Worm (Caenorhabditis elegans) whole organism, late embryonic: Measurements from ENCODE around the gene T05A8.2.

Source experiments
- K02D7.2 ChIP-seq: sonication (generic microtip); optimal IDR thresholded peaks from 2 replicates; lab custom pipeline; 2017; ENCODE audit warnings: mild to moderate bottlenecking, missing genetic modification characterization, missing compliant biosample characterization
- K09A11.1 ChIP-seq: sonication (generic microtip); optimal IDR thresholded peaks from 2 replicates; lab custom pipeline; 2017; ENCODE audit warnings: antibody characterized with exemption, mild to moderate bottlenecking, missing genetic modification characterization, missing compliant biosample characterization; ENCODE audit not compliant: insufficient read depth
- T23F11.4 ChIP-seq: fragments of 200-800 bp; sonication (Bioruptor generic); optimal IDR thresholded peaks from 2 replicates; lab custom pipeline; 2018; ENCODE audit warnings: mild to moderate bottlenecking, missing genetic modification characterization, missing compliant biosample characterization
- Y22D7AL.16 ChIP-seq: sonication (generic microtip); optimal IDR thresholded peaks from 2 replicates; lab custom pipeline; 2016; ENCODE audit warnings: missing genetic modification characterization, missing compliant biosample characterization
- ahr-1 ChIP-seq: sonication (generic microtip); optimal IDR thresholded peaks from 2 replicates; lab custom pipeline; 2016; ENCODE audit warnings: missing genetic modification characterization, missing compliant biosample characterization
- ama-1 ChIP-seq: fragments of 150-350 bp; optimal IDR thresholded peaks from 2 replicates; lab custom pipeline; 2014
- ceh-14 ChIP-seq: sonication (generic microtip); optimal IDR thresholded peaks from 2 replicates; lab custom pipeline; 2016; ENCODE audit warnings: missing genotype, missing genetic modification characterization, missing compliant biosample characterization
- ceh-18 ChIP-seq: sonication (generic microtip); optimal IDR thresholded peaks from 2 replicates; lab custom pipeline; 2016; ENCODE audit warnings: missing genetic modification characterization, missing compliant biosample characterization
- ceh-19 ChIP-seq: fragments of 200-800 bp; sonication (Bioruptor generic); optimal IDR thresholded peaks from 2 replicates; lab custom pipeline; 2018; ENCODE audit warnings: mild to moderate bottlenecking, missing genetic modification characterization, missing compliant biosample characterization
- ceh-2 ChIP-seq: sonication (generic microtip); optimal IDR thresholded peaks from 2 replicates; lab custom pipeline; 2016; ENCODE audit warnings: missing genotype, missing genetic modification characterization, missing compliant biosample characterization
- ceh-30 ChIP-seq: fragments of 150-350 bp; optimal IDR thresholded peaks from 2 replicates; lab custom pipeline; 2014; ENCODE audit warnings: missing biosample characterization, missing genetic modification characterization
- ceh-31 ChIP-seq: sonication (generic microtip); optimal IDR thresholded peaks from 2 replicates; lab custom pipeline; 2016; ENCODE audit warnings: missing genetic modification characterization, missing compliant biosample characterization
- ceh-45 ChIP-seq: fragments of 200-800 bp; sonication (Bioruptor generic); IDR thresholded peaks from 2 replicates; pipeline ENCODE4 v1.3.6; 2022; ENCODE audit warnings: missing genetic modification reagents, missing genetic modification characterization, missing compliant biosample characterization
- ceh-48 ChIP-seq: sonication (generic microtip); optimal IDR thresholded peaks from 2 replicates; lab custom pipeline; 2016; ENCODE audit warnings: missing genetic modification characterization, inconsistent platforms, missing compliant biosample characterization
- ceh-6 ChIP-seq: fragments of 200-800 bp; sonication (Bioruptor generic); optimal IDR thresholded peaks from 2 replicates; lab custom pipeline; 2018; ENCODE audit warnings: mild to moderate bottlenecking, missing genetic modification characterization, missing compliant biosample characterization
- che-1 ChIP-seq: sonication (generic microtip); optimal IDR thresholded peaks from 2 replicates; lab custom pipeline; 2016; ENCODE audit warnings: mild to moderate bottlenecking, missing genetic modification characterization, missing compliant biosample characterization
- dmd-4 ChIP-seq: sonication (generic microtip); optimal IDR thresholded peaks from 2 replicates; lab custom pipeline; 2016; ENCODE audit warnings: borderline replicate concordance, missing genetic modification characterization, missing compliant biosample characterization
- dve-1 ChIP-seq: sonication (generic microtip); optimal IDR thresholded peaks from 2 replicates; lab custom pipeline; 2017; ENCODE audit warnings: antibody characterized with exemption, mild to moderate bottlenecking, missing genetic modification characterization, missing compliant biosample characterization
- elt-2 ChIP-seq: sonication (generic microtip); optimal IDR thresholded peaks from 2 replicates; lab custom pipeline; 2016; ENCODE audit warnings: missing genetic modification reagents, missing genetic modification characterization, missing compliant biosample characterization
- elt-4 ChIP-seq: sonication (generic microtip); optimal IDR thresholded peaks from 2 replicates; lab custom pipeline; 2016; ENCODE audit warnings: missing genetic modification characterization, missing compliant biosample characterization
- fkh-10 ChIP-seq: fragments of 150-350 bp; optimal IDR thresholded peaks from 2 replicates; lab custom pipeline; 2014; ENCODE audit warnings: missing biosample characterization, missing genetic modification reagents, missing genetic modification characterization
- gmeb-2 ChIP-seq: sonication (generic microtip); optimal IDR thresholded peaks from 2 replicates; lab custom pipeline; 2016; ENCODE audit warnings: missing genetic modification characterization, inconsistent platforms, missing compliant biosample characterization
- hlh-13 ChIP-seq: fragments of 200-800 bp; sonication (Bioruptor generic); optimal IDR thresholded peaks from 2 replicates; lab custom pipeline; 2018; ENCODE audit warnings: mild to moderate bottlenecking, missing genetic modification characterization, missing compliant biosample characterization
- hlh-30 ChIP-seq: sonication (generic microtip); optimal IDR thresholded peaks from 2 replicates; lab custom pipeline; 2017; ENCODE audit warnings: antibody characterized with exemption, missing genetic modification characterization, missing compliant biosample characterization; ENCODE audit not compliant: insufficient read depth
- hlh-6 ChIP-seq: sonication (generic microtip); optimal IDR thresholded peaks from 2 replicates; lab custom pipeline; 2016; ENCODE audit warnings: missing genotype, missing genetic modification characterization, missing compliant biosample characterization
- hlh-8 ChIP-seq: sonication (generic microtip); optimal IDR thresholded peaks from 2 replicates; lab custom pipeline; 2016; ENCODE audit warnings: missing genotype, missing genetic modification characterization, missing compliant biosample characterization
- lim-6 ChIP-seq: sonication (generic microtip); optimal IDR thresholded peaks from 2 replicates; lab custom pipeline; 2016; ENCODE audit warnings: missing genetic modification characterization, missing compliant biosample characterization
- lin-11 ChIP-seq: fragments of 200-800 bp; sonication (Bioruptor generic); optimal IDR thresholded peaks from 2 replicates; lab custom pipeline; 2018; ENCODE audit warnings: mild to moderate bottlenecking, missing genetic modification characterization, missing compliant biosample characterization
- madf-2 ChIP-seq: sonication (generic microtip); optimal IDR thresholded peaks from 2 replicates; lab custom pipeline; 2017; ENCODE audit warnings: missing genetic modification characterization, missing compliant biosample characterization
- nfya-1 ChIP-seq: sonication (generic microtip); optimal IDR thresholded peaks from 2 replicates; lab custom pipeline; 2017; ENCODE audit warnings: missing genetic modification characterization, mild to moderate bottlenecking, missing compliant biosample characterization, antibody characterized with exemption, moderate library complexity
- npax-4 ChIP-seq: sonication (generic microtip); optimal IDR thresholded peaks from 2 replicates; lab custom pipeline; 2016; ENCODE audit warnings: missing genetic modification characterization, missing compliant biosample characterization
- odd-2 ChIP-seq: sonication (generic microtip); optimal IDR thresholded peaks from 2 replicates; lab custom pipeline; 2017; ENCODE audit warnings: antibody characterized with exemption, mild to moderate bottlenecking, missing genetic modification characterization, missing compliant biosample characterization
- pax-1 ChIP-seq: fragments of 150-350 bp; optimal IDR thresholded peaks from 2 replicates; lab custom pipeline; 2014; ENCODE audit warnings: missing biosample characterization, missing genetic modification characterization
- pha-2 ChIP-seq: sonication (generic microtip); optimal IDR thresholded peaks from 2 replicates; lab custom pipeline; 2017; ENCODE audit warnings: mild to moderate bottlenecking, missing genetic modification characterization, missing compliant biosample characterization
- pha-4 ChIP-seq: fragments of 150-350 bp; optimal IDR thresholded peaks from 2 replicates; lab custom pipeline; 2018; ENCODE audit warnings: missing biosample characterization, missing genetic modification reagents, missing genetic modification characterization
- pros-1 ChIP-seq: fragments of 150-350 bp; optimal IDR thresholded peaks from 2 replicates; lab custom pipeline; 2014; ENCODE audit warnings: missing biosample characterization, missing genetic modification reagents, missing genetic modification characterization
- ref-2 ChIP-seq: sonication (generic microtip); optimal IDR thresholded peaks from 2 replicates; lab custom pipeline; 2016; ENCODE audit warnings: missing genetic modification characterization, missing compliant biosample characterization
- rnt-1 ChIP-seq: sonication (generic microtip); optimal IDR thresholded peaks from 2 replicates; lab custom pipeline; 2016; ENCODE audit warnings: missing genetic modification characterization, missing compliant biosample characterization
- sox-4 ChIP-seq: sonication (generic microtip); optimal IDR thresholded peaks from 2 replicates; lab custom pipeline; 2017; ENCODE audit warnings: mild to moderate bottlenecking, missing genetic modification characterization, inconsistent platforms, missing compliant biosample characterization
- tbx-2 ChIP-seq: sonication (generic microtip); optimal IDR thresholded peaks from 2 replicates; lab custom pipeline; 2016; ENCODE audit warnings: missing genetic modification characterization, missing compliant biosample characterization
- tbx-7 ChIP-seq: sonication (generic microtip); optimal IDR thresholded peaks from 2 replicates; lab custom pipeline; 2016; ENCODE audit warnings: missing genotype, missing genetic modification characterization, missing compliant biosample characterization
- unc-3 ChIP-seq, 2 experiments: fragments of 200-800 bp in 1 of 2; sonication (Bioruptor generic) in 1 of 2; sonication (generic microtip) in 1 of 2; conservative IDR thresholded peaks in 1 of 2; optimal IDR thresholded peaks in 1 of 2; 2 replicates each; pipeline versions ENCODE4 v1.3.6 to Lab custom; 2016 to 2022; ENCODE audit warnings: missing compliant biosample characterization in 2 of 2, missing genetic modification characterization in 2 of 2, missing genetic modification reagents in 1 of 2
- unc-42 ChIP-seq: sonication (generic microtip); optimal IDR thresholded peaks from 2 replicates; lab custom pipeline; 2016; ENCODE audit warnings: missing genotype, missing genetic modification characterization, missing compliant biosample characterization
- unc-55 ChIP-seq: sonication (generic microtip); optimal IDR thresholded peaks from 2 replicates; lab custom pipeline; 2017; ENCODE audit warnings: missing biosample characterization, missing genetic modification reagents, missing genetic modification characterization
- zip-5 ChIP-seq: sonication (generic microtip); optimal IDR thresholded peaks from 2 replicates; lab custom pipeline; 2016; ENCODE audit warnings: missing genetic modification characterization, missing compliant biosample characterization

Gene T05A8.2

ce11 chrII:2742251-2742650 lies 31.4 kb upstream of the T05A8.2 start, which contains the start of gene T05A8.7:
TSS of gene T05A8.7 (minus strand) at chrII:2742351.
- TF ChIP-seq hlh-6 = no peak
- no peak for TF ChIP-seq pax-1 (tag; lab: Kevin White, UChicago)
- TF ChIP-seq dve-1 (tag; lab: Kevin White, UChicago) = no peak
- TF ChIP-seq ceh-30 (tag; lab: Kevin White, UChicago) = no peak
- no peak for TF ChIP-seq tbx-7 (tag; lab: Kevin White, UChicago)
- TF ChIP-seq ahr-1 = no peak

DNA sequence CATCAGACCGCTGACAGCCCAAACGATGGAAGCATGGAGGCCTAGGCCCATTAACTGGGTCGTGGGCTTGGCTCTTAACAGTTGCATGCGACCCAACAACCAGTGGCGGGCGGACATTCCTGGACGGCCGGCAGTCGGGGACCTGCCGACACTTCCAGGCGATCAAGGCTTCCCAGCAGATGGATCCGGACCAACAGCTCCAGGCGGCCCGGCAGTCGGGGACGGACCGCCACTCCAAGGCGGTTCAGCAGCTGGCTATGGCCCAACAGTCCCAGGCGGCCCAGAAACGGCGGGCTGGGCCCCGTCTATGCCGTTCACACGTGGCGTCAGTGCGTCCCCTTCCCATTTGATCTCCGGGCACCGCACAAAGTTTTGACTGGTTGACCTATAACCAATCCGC lies 30.6 kb upstream of the T05A8.2 start:
- TF ChIP-seq npax-4 (no peak), hlh-6 (no peak), madf-2 (tag; lab: Kevin White, UChicago) (no peak), K09A11.1 (tag; lab: Kevin White, UChicago) (no peak), lim-6 (tag; lab: Kevin White, UChicago) (no peak), K02D7.2 (tag; lab: Kevin White, UChicago) (no peak), elt-4 (tag; lab: Kevin White, UChicago) (no peak), ceh-14 (tag; lab: Kevin White, UChicago) (no peak), ceh-31 (tag; lab: Kevin White, UChicago) (no peak), ama-1 (lab: Kevin White, UChicago) (no peak), ceh-48 (tag; lab: Kevin White, UChicago) (no peak), ahr-1 (no peak), tbx-7 (tag; lab: Kevin White, UChicago) (no peak), fkh-10 (no peak), lin-11 (no peak), unc-42 (tag; lab: Kevin White, UChicago) (no peak), ceh-19 (GFP tag; lab: Kevin White, UChicago) (no peak), odd-2 (no peak), Y22D7AL.16 (tag; lab: Kevin White, UChicago) (no peak)
- TF ChIP-seq, all 69 proteins: peak for 0

ce11 chrII:2739619-2740018 lies 28.8 kb upstream of the T05A8.2 start, which contains the start of gene T05A8.6:
TSS of gene T05A8.6 (minus strand) at chrII:2739719.
- TF ChIP-seq tbx-7 (tag; lab: Kevin White, UChicago) (no peak), K09A11.1 (tag; lab: Kevin White, UChicago) (no peak), unc-55 (GFP tag; lab: Kevin White, UChicago) (no peak), hlh-13 (no peak), T23F11.4 (no peak), ceh-19 (GFP tag; lab: Kevin White, UChicago) (no peak), pha-2 (tag; lab: Kevin White, UChicago) (no peak), ceh-30 (tag; lab: Kevin White, UChicago) (no peak), gmeb-2 (tag; lab: Kevin White, UChicago) (no peak), dve-1 (tag; lab: Kevin White, UChicago) (no peak), ahr-1 (no peak), nfya-1 (tag; lab: Kevin White, UChicago) (no peak), ceh-45 (no peak), elt-2 (no peak), dmd-4 (tag; lab: Kevin White, UChicago) (no peak), tbx-2 (tag; lab: Kevin White, UChicago) (no peak), che-1 (tag; lab: Kevin White, UChicago) (no peak), hlh-8 (tag; lab: Kevin White, UChicago) (no peak)

DNA sequence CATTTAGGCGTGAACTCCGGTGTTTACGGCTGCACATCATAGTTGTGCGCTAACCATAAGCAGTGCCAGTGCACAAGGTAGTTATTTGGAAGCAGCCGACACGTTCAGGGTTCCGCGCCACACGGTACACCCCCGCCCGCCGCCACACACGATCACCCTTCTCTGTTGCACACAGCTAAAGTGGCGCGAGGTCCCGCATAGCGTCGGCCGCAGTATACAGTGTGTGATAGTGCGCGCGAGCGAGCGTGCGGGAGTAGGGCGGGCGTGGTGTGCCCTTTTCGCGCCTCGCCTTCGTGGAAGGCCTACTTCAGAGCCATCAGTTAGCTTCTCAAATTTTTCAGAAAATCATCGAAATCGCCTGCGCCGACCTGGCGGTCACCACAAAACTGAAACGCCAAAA lies 26.1 kb upstream of the T05A8.2 start:
- no peak for TF ChIP-seq ceh-48 (tag; lab: Kevin White, UChicago)
- peak; percentile 4 for TF ChIP-seq ref-2 (tag; lab: Kevin White, UChicago)
- TF ChIP-seq tbx-2 (tag; lab: Kevin White, UChicago) = no peak
- TF ChIP-seq pha-4 (tag; lab: Kevin White, UChicago) = no peak
- TF ChIP-seq npax-4 = no peak
- peak; percentile 9 for TF ChIP-seq dmd-4 (tag; lab: Kevin White, UChicago)
- TF ChIP-seq unc-3 (GFP tag; conservative IDR thresholded peaks at IDR 0.05; lab: Robert Waterston, UW) = no peak
- TF ChIP-seq unc-3 (tag; optimal IDR thresholded peaks at IDR 0.05; lab: Kevin White, UChicago) = no peak
- TF ChIP-seq ahr-1 = no peak
- no peak for TF ChIP-seq ceh-18 (tag; lab: Kevin White, UChicago)
- no peak for TF ChIP-seq pax-1 (tag; lab: Kevin White, UChicago)
- no peak for TF ChIP-seq ceh-6 (GFP tag; lab: Kevin White, UChicago)
- TF ChIP-seq ceh-2 (tag; lab: Kevin White, UChicago) = no peak
- TF ChIP-seq odd-2 = no peak
- no peak for TF ChIP-seq elt-4 (tag; lab: Kevin White, UChicago)
- TF ChIP-seq hlh-30 (tag; lab: Kevin White, UChicago) = no peak
- peak; percentile 37 for TF ChIP-seq hlh-6
- no peak for TF ChIP-seq rnt-1 (tag; lab: Kevin White, UChicago)
- no peak for TF ChIP-seq sox-4 (tag; lab: Kevin White, UChicago)
- no peak for TF ChIP-seq zip-5 (tag; lab: Kevin White, UChicago)
- TF ChIP-seq pros-1 = no peak
- TF ChIP-seq T23F11.4 = no peak
- TF ChIP-seq elt-2 = no peak
